Worm (Caenorhabditis elegans) whole organism, late embryonic: ENCODE measurements around the gene F59B2.8.
"Not testable (repeated sequence)": the region's sequence is repeated elsewhere in the genome, so short reads cannot be mapped to it uniquely, and the experiment has no call there.

Source experiments
- C38D4.7 ChIP-seq: fragments of 200-800 bp; sonication (Bioruptor generic); optimal IDR thresholded peaks from 2 replicates; lab custom pipeline; 2018; ENCODE audit warnings: mild to moderate bottlenecking, missing genetic modification characterization, moderate library complexity, missing compliant biosample characterization
- F13H6.1 ChIP-seq: sonication (generic microtip); optimal IDR thresholded peaks from 2 replicates; lab custom pipeline; 2016; ENCODE audit warnings: missing genetic modification characterization, missing compliant biosample characterization
- K02D7.2 ChIP-seq: sonication (generic microtip); optimal IDR thresholded peaks from 2 replicates; lab custom pipeline; 2017; ENCODE audit warnings: mild to moderate bottlenecking, missing genetic modification characterization, missing compliant biosample characterization
- ama-1 ChIP-seq: fragments of 150-350 bp; optimal IDR thresholded peaks from 2 replicates; lab custom pipeline; 2014
- ceh-18 ChIP-seq: sonication (generic microtip); optimal IDR thresholded peaks from 2 replicates; lab custom pipeline; 2016; ENCODE audit warnings: missing genetic modification characterization, missing compliant biosample characterization
- ceh-19 ChIP-seq: fragments of 200-800 bp; sonication (Bioruptor generic); optimal IDR thresholded peaks from 2 replicates; lab custom pipeline; 2018; ENCODE audit warnings: mild to moderate bottlenecking, missing genetic modification characterization, missing compliant biosample characterization
- ceh-22 ChIP-seq: sonication (generic microtip); optimal IDR thresholded peaks from 2 replicates; lab custom pipeline; 2017; ENCODE audit warnings: missing biosample characterization, missing genetic modification characterization
- ceh-24 ChIP-seq: sonication (generic microtip); optimal IDR thresholded peaks from 2 replicates; lab custom pipeline; 2016; ENCODE audit warnings: mild to moderate bottlenecking, missing genetic modification characterization, missing compliant biosample characterization
- ceh-30 ChIP-seq: fragments of 150-350 bp; optimal IDR thresholded peaks from 2 replicates; lab custom pipeline; 2014; ENCODE audit warnings: missing biosample characterization, missing genetic modification characterization
- ceh-31 ChIP-seq: sonication (generic microtip); optimal IDR thresholded peaks from 2 replicates; lab custom pipeline; 2016; ENCODE audit warnings: missing genetic modification characterization, missing compliant biosample characterization
- ceh-45 ChIP-seq: fragments of 200-800 bp; sonication (Bioruptor generic); IDR thresholded peaks from 2 replicates; pipeline ENCODE4 v1.3.6; 2022; ENCODE audit warnings: missing genetic modification reagents, missing genetic modification characterization, missing compliant biosample characterization
- ceh-9 ChIP-seq: sonication (generic microtip); optimal IDR thresholded peaks from 2 replicates; lab custom pipeline; 2016; ENCODE audit warnings: mild to moderate bottlenecking, missing genetic modification characterization, inconsistent platforms, missing compliant biosample characterization
- che-1 ChIP-seq: sonication (generic microtip); optimal IDR thresholded peaks from 2 replicates; lab custom pipeline; 2016; ENCODE audit warnings: mild to moderate bottlenecking, missing genetic modification characterization, missing compliant biosample characterization
- dve-1 ChIP-seq: sonication (generic microtip); optimal IDR thresholded peaks from 2 replicates; lab custom pipeline; 2017; ENCODE audit warnings: antibody characterized with exemption, mild to moderate bottlenecking, missing genetic modification characterization, missing compliant biosample characterization
- elt-4 ChIP-seq: sonication (generic microtip); optimal IDR thresholded peaks from 2 replicates; lab custom pipeline; 2016; ENCODE audit warnings: missing genetic modification characterization, missing compliant biosample characterization
- ets-4 ChIP-seq: sonication (generic microtip); optimal IDR thresholded peaks from 2 replicates; lab custom pipeline; 2016; ENCODE audit warnings: missing genetic modification characterization, missing compliant biosample characterization
- fax-1 ChIP-seq: sonication (generic microtip); optimal IDR thresholded peaks from 2 replicates; lab custom pipeline; 2016; ENCODE audit warnings: missing genotype, missing genetic modification characterization, missing compliant biosample characterization
- fkh-6 ChIP-seq: sonication (generic microtip); optimal IDR thresholded peaks from 2 replicates; lab custom pipeline; 2016; ENCODE audit warnings: missing genetic modification characterization, missing compliant biosample characterization
- hlh-6 ChIP-seq: sonication (generic microtip); optimal IDR thresholded peaks from 2 replicates; lab custom pipeline; 2016; ENCODE audit warnings: missing genotype, missing genetic modification characterization, missing compliant biosample characterization
- lin-11 ChIP-seq: fragments of 200-800 bp; sonication (Bioruptor generic); optimal IDR thresholded peaks from 2 replicates; lab custom pipeline; 2018; ENCODE audit warnings: mild to moderate bottlenecking, missing genetic modification characterization, missing compliant biosample characterization
- madf-2 ChIP-seq: sonication (generic microtip); optimal IDR thresholded peaks from 2 replicates; lab custom pipeline; 2017; ENCODE audit warnings: missing genetic modification characterization, missing compliant biosample characterization
- nfya-1 ChIP-seq: sonication (generic microtip); optimal IDR thresholded peaks from 2 replicates; lab custom pipeline; 2017; ENCODE audit warnings: missing genetic modification characterization, mild to moderate bottlenecking, missing compliant biosample characterization, antibody characterized with exemption, moderate library complexity
- nhr-11 ChIP-seq: fragments of 150-350 bp; optimal IDR thresholded peaks from 2 replicates; lab custom pipeline; 2014; ENCODE audit warnings: missing biosample characterization, missing genetic modification characterization
- npax-4 ChIP-seq: sonication (generic microtip); optimal IDR thresholded peaks from 2 replicates; lab custom pipeline; 2016; ENCODE audit warnings: missing genetic modification characterization, missing compliant biosample characterization
- odd-2 ChIP-seq: sonication (generic microtip); optimal IDR thresholded peaks from 2 replicates; lab custom pipeline; 2017; ENCODE audit warnings: antibody characterized with exemption, mild to moderate bottlenecking, missing genetic modification characterization, missing compliant biosample characterization
- pag-3 ChIP-seq: sonication (generic microtip); optimal IDR thresholded peaks from 2 replicates; lab custom pipeline; 2016; ENCODE audit warnings: missing compliant biosample characterization, missing genetic modification characterization, borderline replicate concordance
- pat-9 ChIP-seq: fragments of 200-800 bp; sonication (Bioruptor generic); optimal IDR thresholded peaks from 2 replicates; lab custom pipeline; 2018; ENCODE audit warnings: mild to moderate bottlenecking, missing genetic modification characterization, moderate library complexity, missing compliant biosample characterization
- pax-1 ChIP-seq: fragments of 150-350 bp; optimal IDR thresholded peaks from 2 replicates; lab custom pipeline; 2014; ENCODE audit warnings: missing biosample characterization, missing genetic modification characterization
- pha-2 ChIP-seq: sonication (generic microtip); optimal IDR thresholded peaks from 2 replicates; lab custom pipeline; 2017; ENCODE audit warnings: mild to moderate bottlenecking, missing genetic modification characterization, missing compliant biosample characterization
- pha-4 ChIP-seq: fragments of 150-350 bp; optimal IDR thresholded peaks from 2 replicates; lab custom pipeline; 2018; ENCODE audit warnings: missing biosample characterization, missing genetic modification reagents, missing genetic modification characterization
- pros-1 ChIP-seq: fragments of 150-350 bp; optimal IDR thresholded peaks from 2 replicates; lab custom pipeline; 2014; ENCODE audit warnings: missing biosample characterization, missing genetic modification reagents, missing genetic modification characterization
- ref-2 ChIP-seq: sonication (generic microtip); optimal IDR thresholded peaks from 2 replicates; lab custom pipeline; 2016; ENCODE audit warnings: missing genetic modification characterization, missing compliant biosample characterization
- sdc-2 ChIP-seq: sonication (generic microtip); optimal IDR thresholded peaks from 2 replicates; lab custom pipeline; 2016; ENCODE audit warnings: missing genotype, missing genetic modification characterization, missing compliant biosample characterization
- tbx-2 ChIP-seq: sonication (generic microtip); optimal IDR thresholded peaks from 2 replicates; lab custom pipeline; 2016; ENCODE audit warnings: missing genetic modification characterization, missing compliant biosample characterization
- tbx-7 ChIP-seq: sonication (generic microtip); optimal IDR thresholded peaks from 2 replicates; lab custom pipeline; 2016; ENCODE audit warnings: missing genotype, missing genetic modification characterization, missing compliant biosample characterization
- ttx-3 ChIP-seq: sonication (generic microtip); optimal IDR thresholded peaks from 2 replicates; lab custom pipeline; 2016; ENCODE audit warnings: missing genetic modification reagents, missing genetic modification characterization, missing compliant biosample characterization
- unc-55 ChIP-seq: sonication (generic microtip); optimal IDR thresholded peaks from 2 replicates; lab custom pipeline; 2017; ENCODE audit warnings: missing biosample characterization, missing genetic modification reagents, missing genetic modification characterization
- unc-86 ChIP-seq: sonication (generic microtip); optimal IDR thresholded peaks from 2 replicates; lab custom pipeline; 2016; ENCODE audit warnings: missing genetic modification characterization, missing compliant biosample characterization
- ztf-16 ChIP-seq: sonication (generic microtip); optimal IDR thresholded peaks from 2 replicates; lab custom pipeline; 2017; ENCODE audit warnings: missing genetic modification characterization, missing compliant biosample characterization

Gene F59B2.8

DNA sequence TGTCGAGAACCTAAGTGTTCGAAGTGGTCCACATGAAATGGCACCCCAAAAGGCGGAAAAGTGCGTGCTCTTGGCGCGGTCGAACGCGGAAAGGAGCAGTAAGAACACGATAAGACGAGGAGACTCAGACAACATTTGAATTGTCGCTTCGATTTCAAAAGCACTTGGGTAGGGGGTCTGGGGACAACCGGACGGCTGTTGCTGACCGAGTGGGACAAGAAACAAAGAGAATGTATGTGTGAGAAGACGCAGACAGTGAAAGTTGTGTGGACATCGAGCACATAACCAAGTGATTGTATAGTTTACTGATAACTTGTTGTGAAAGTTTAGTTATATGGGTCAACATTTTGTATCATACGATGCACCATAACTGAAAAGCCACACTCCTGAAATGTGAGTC lies 2.8 kb downstream of the F59B2.8 start (continued):
- TF ChIP-seq tbx-2 (tag; lab: Kevin White, UChicago) = peak; percentile 46
- TF ChIP-seq npax-4 (tag; lab: Kevin White, UChicago) = no peak
- TF ChIP-seq unc-86 (tag; lab: Kevin White, UChicago) = no peak
- TF ChIP-seq nhr-11 = no peak
- TF ChIP-seq tbx-7 = no peak

DNA sequence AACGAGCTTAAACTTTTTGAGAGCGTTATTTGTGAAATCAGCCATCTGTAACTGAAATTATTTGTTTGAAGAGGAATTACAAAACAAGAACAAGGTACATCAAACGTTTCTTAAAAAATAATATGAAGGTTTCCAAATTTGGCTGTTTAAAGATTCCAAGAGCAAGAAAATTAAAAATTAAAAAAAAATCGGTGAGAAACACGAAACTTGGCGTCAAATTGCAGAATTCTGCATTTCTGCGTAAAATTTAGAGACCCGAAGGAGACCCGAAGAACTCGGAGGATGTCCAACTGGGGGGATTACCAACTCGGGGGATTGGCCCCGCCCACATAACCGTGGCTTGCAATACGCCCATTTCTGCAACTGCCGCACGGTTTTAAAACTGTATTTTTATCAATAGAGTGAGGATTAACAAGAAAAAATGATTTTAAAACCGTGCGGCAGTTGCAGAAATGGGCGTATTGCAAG lies 4.1 kb downstream of the F59B2.8 start, which contains the start of gene rab-6.1:
Gene rab-6.1, minus strand, starts transcription at position 51 of the 468 bp plus-strand sequence.
- not testable (repeated sequence) for TF ChIP-seq unc-86 (tag; lab: Kevin White, UChicago); F13H6.1; fkh-6

DNA sequence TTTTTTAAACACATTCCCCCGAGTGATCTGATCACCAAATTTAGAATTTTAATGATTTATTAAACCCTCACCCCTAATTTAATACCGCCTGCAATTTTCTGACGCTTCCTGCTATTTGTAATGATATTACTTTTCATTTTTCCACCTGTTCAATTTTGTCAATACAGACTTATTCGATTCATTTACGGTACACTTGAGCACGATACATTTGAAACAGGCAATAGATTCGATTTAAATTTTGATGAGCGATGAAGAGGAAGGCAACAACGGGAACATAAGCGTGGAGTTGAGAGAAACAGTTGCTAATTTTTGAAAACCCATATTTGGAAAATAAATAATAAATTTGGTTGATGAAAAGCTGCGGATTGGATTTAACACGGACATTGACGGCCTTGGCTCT lies 5.3 kb downstream of the F59B2.8 start:
- TF ChIP-seq tbx-7 = no peak
- TF ChIP-seq ets-4 = no peak
- no peak for TF ChIP-seq fax-1
- no peak for TF ChIP-seq dve-1 (tag; lab: Kevin White, UChicago)
- no peak for TF ChIP-seq ceh-31 (tag; lab: Kevin White, UChicago)
- no peak for TF ChIP-seq pat-9
- no peak for TF ChIP-seq pag-3 (tag; lab: Kevin White, UChicago)
- no peak for TF ChIP-seq pax-1 (tag; lab: Kevin White, UChicago)
- no peak for TF ChIP-seq unc-55 (GFP tag; lab: Kevin White, UChicago)
- TF ChIP-seq K02D7.2 (tag; lab: Kevin White, UChicago) = no peak
- no peak for TF ChIP-seq lin-11 (tag; lab: Kevin White, UChicago)
- TF ChIP-seq ztf-16 (tag; lab: Kevin White, UChicago) = no peak
- no peak for TF ChIP-seq elt-4 (tag; lab: Kevin White, UChicago)
- no peak for TF ChIP-seq nhr-11
- TF ChIP-seq ttx-3 (tag; lab: Kevin White, UChicago) = no peak
- TF ChIP-seq pros-1 (tag; lab: Kevin White, UChicago) = no peak

DNA sequence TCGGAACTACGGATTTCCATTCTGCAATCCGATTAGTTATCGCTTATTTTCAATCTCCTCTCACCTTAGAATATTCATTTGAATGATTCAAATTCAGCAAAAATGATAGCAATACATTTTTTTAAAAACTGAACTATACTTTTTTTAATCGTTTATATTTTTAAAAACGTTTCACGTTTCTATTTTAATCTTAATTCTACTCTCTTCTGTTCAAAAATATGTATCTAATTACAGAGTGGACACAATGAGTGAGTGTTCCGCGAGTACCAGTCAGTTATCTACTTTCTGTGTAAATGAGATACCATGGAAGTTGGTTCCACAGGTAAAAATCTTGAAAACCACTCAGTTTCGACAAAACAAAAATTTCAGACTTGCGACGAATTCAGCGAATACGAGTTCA lies 7.5 kb downstream of the F59B2.8 start, which contains the start of the genes F59B2.15 and zif-1:
Gene F59B2.15, minus strand, starts transcription at position 101 of the 400 bp plus-strand sequence.
Gene zif-1, plus strand, starts transcription at position 235 of the 400 bp plus-strand sequence.
- TF ChIP-seq odd-2 (no peak), ama-1 (lab: Kevin White, UChicago) (no peak), ceh-18 (no peak), sdc-2 (tag; lab: Kevin White, UChicago) (no peak), pha-2 (tag; lab: Kevin White, UChicago) (no peak), ceh-22 (no peak), tbx-2 (tag; lab: Kevin White, UChicago) (no peak), nfya-1 (tag; lab: Kevin White, UChicago) (no peak), C38D4.7 (no peak), ceh-24 (tag; lab: Kevin White, UChicago) (no peak), ztf-16 (tag; lab: Kevin White, UChicago) (no peak), madf-2 (tag; lab: Kevin White, UChicago) (no peak), ceh-19 (GFP tag; lab: Kevin White, UChicago) (no peak), F13H6.1 (no peak), ceh-45 (no peak), ets-4 (no peak), ceh-9 (no peak), ref-2 (tag; lab: Kevin White, UChicago) (no peak), ceh-30 (no peak)

DNA sequence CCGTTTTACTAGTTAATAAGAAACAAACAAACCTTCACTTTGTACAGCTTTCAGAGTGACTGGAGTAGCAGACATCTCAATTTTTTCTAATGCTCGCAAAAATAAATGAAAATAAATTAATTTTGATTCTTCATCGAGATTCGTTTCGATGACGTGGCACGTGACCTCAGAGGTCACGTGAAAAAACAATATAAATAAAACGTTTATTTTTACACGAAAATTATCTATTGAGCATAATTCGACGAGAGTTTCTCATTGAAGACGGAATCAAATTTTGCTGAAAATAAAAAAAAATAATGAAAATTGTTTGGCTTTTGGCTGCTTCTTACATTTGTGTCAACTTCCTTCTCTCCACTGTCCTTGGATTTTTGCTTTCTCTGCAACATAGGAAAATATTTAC lies 8.1 kb downstream of the F59B2.8 start, which contains the start of gene rpn-6.2:
Gene rpn-6.2, minus strand, starts transcription at position 101 of the 400 bp plus-strand sequence.
- TF ChIP-seq ceh-18 (no peak), sdc-2 (tag; lab: Kevin White, UChicago) (no peak), madf-2 (tag; lab: Kevin White, UChicago) (no peak), ceh-31 (tag; lab: Kevin White, UChicago) (no peak), ttx-3 (tag; lab: Kevin White, UChicago) (no peak), che-1 (tag; lab: Kevin White, UChicago) (no peak), odd-2 (no peak), pha-4 (no peak), F13H6.1 (no peak), ceh-45 (no peak), tbx-2 (tag; lab: Kevin White, UChicago) (no peak), ceh-30 (no peak), hlh-6 (tag; lab: Kevin White, UChicago) (no peak), pha-2 (tag; lab: Kevin White, UChicago) (no peak)
- TF ChIP-seq, all 69 proteins: peak for 0
